Worm (Caenorhabditis elegans): ENCODE results near the gene srsy-2.

Gene srsy-2

ce11 chrII:6222558-6222957, 4.3 kb downstream of the srsy-2 start, which contains the start of gene C30B5.6:
Gene C30B5.6 (minus strand): TSS chrII:6222658.
- TF ChIP-seq nhr-2 (tag; optimal IDR thresholded peaks at IDR 0.05), result no peak
- TF ChIP-seq lsy-2 (tag; optimal IDR thresholded peaks at IDR 0.05), result no peak
- no peak for TF ChIP-seq lin-13 (tag; optimal IDR thresholded peaks at IDR 0.05)
- TF ChIP-seq bed-3 (GFP tag; optimal IDR thresholded peaks at IDR 0.05), result no peak
- TF ChIP-seq ceh-43 (GFP tag; optimal IDR thresholded peaks at IDR 0.05), result no peak
- TF ChIP-seq pha-4 (tag; optimal IDR thresholded peaks at IDR 0.05), result no peak
- TF ChIP-seq elt-1 (tag; optimal IDR thresholded peaks at IDR 0.05; ENCODE audit: borderline replicate concordance, insufficient read depth), result no peak
- TF ChIP-seq lin-32 (GFP tag; optimal IDR thresholded peaks at IDR 0.05), result no peak
- TF ChIP-seq elt-3 (tag; optimal IDR thresholded peaks at IDR 0.05), result no peak
- no peak for TF ChIP-seq drap-1 (GFP tag; optimal IDR thresholded peaks at IDR 0.05)
- TF ChIP-seq cnd-1 (tag; optimal IDR thresholded peaks at IDR 0.05), result no peak
- TF ChIP-seq sem-2 (GFP tag; optimal IDR thresholded peaks at IDR 0.05), result no peak
- TF ChIP-seq flh-1 (GFP tag; optimal IDR thresholded peaks at IDR 0.05), result no peak
- TF ChIP-seq nhr-76 (tag; optimal IDR thresholded peaks at IDR 0.05), result no peak
- no peak for TF ChIP-seq nhr-28 (tag; optimal IDR thresholded peaks at IDR 0.05)
- TF ChIP-seq ceh-39 (tag; optimal IDR thresholded peaks at IDR 0.05), result no peak
- TF ChIP-seq mep-1 (tag; optimal IDR thresholded peaks at IDR 0.05), result no peak
- TF ChIP-seq nhr-12 (tag; optimal IDR thresholded peaks at IDR 0.05), result no peak
- TF ChIP-seq blmp-1 (tag; optimal IDR thresholded peaks at IDR 0.05), result no peak
- TF ChIP-seq unc-120 (tag; optimal IDR thresholded peaks at IDR 0.05; ENCODE audit: poor library complexity, severe bottlenecking), result no peak

- TF ChIP-seq ceh-83 (GFP tag; optimal IDR thresholded peaks at IDR 0.05) (no peak), unc-120 (tag; optimal IDR thresholded peaks at IDR 0.05; ENCODE audit: poor library complexity, severe bottlenecking) (no peak), lin-32 (GFP tag; optimal IDR thresholded peaks at IDR 0.05) (no peak), ceh-39 (tag; optimal IDR thresholded peaks at IDR 0.05) (no peak), unc-62 (GFP tag; optimal IDR thresholded peaks at IDR 0.05) (no peak)
Measured at ce11 chrII:6221470-6221869, 5.4 kb downstream of the srsy-2 start.

DNA sequence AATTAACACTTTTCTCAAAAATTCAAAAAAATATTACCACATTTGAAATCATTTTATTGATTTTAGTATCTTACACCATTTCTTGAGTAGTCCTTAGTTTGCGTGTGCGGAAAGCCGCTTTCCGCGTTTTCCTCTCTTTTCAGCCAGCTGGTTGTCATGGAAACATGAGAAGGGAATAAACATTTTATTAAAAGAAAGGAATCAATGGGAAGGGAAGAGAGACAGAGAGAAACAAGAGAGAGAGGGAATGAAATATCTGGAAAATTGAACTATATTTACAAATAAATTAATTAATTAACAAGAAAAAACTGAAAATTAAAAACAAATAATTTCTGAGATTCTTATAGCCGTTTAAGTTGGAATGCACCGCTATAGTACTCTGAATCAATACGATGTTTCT, 7.5 kb downstream of the srsy-2 start, which contains the start of gene mks-2:
Gene mks-2 (minus strand): TSS at position 101 of the 400 bp plus-strand sequence.
- TF ChIP-seq ztf-11 (tag; optimal IDR thresholded peaks at IDR 0.05) (no peak), lin-32 (GFP tag; optimal IDR thresholded peaks at IDR 0.05) (no peak), flh-1 (GFP tag; optimal IDR thresholded peaks at IDR 0.05) (no peak), ceh-83 (GFP tag; optimal IDR thresholded peaks at IDR 0.05) (no peak), elt-3 (tag; optimal IDR thresholded peaks at IDR 0.05) (no peak), lin-13 (tag; optimal IDR thresholded peaks at IDR 0.05) (no peak)

- TF ChIP-seq elt-1 (tag; optimal IDR thresholded peaks at IDR 0.05; ENCODE audit: borderline replicate concordance, insufficient read depth) (no peak), ces-1 (GFP tag; optimal IDR thresholded peaks at IDR 0.05) (no peak), ztf-11 (tag; optimal IDR thresholded peaks at IDR 0.05) (no peak), hlh-1 (tag; optimal IDR thresholded peaks at IDR 0.05) (no peak), mep-1 (tag; optimal IDR thresholded peaks at IDR 0.05) (no peak), snpc-4 (tag; optimal IDR thresholded peaks at IDR 0.05) (no peak)
Measured at ce11 chrII:6208116-6208515, 18.8 kb downstream of the srsy-2 start, which contains the start of gene daf-37. Gene daf-37 (minus strand): TSS chrII:6208216.

DNA sequence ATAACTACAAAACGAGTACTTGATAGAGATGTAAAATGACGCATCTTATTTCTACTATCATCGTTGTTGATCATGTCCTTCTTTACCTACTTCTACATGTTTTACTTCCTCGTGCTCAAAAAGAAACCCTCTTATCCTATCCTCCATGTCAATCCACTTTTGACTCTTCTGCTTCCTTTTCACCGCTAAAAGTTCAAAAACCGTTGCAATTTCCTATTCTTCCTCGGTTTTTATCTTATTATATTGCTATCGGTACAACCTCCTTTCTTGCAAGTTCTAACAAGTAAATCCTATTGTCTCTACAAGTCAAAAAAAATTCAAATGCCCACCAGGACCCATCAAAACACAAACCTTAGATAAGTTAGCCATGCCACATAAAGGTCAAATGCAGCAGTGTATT, 19.6 kb downstream of the srsy-2 start:
- TF ChIP-seq sptf-1 (tag; optimal IDR thresholded peaks at IDR 0.05) (no peak), nhr-237 (tag; optimal IDR thresholded peaks at IDR 0.05) (no peak), elt-3 (tag; optimal IDR thresholded peaks at IDR 0.05) (no peak), lin-32 (GFP tag; optimal IDR thresholded peaks at IDR 0.05) (no peak), flh-1 (GFP tag; optimal IDR thresholded peaks at IDR 0.05) (no peak), nhr-28 (tag; optimal IDR thresholded peaks at IDR 0.05) (no peak), nhr-12 (tag; optimal IDR thresholded peaks at IDR 0.05) (no peak), unc-120 (tag; optimal IDR thresholded peaks at IDR 0.05; ENCODE audit: poor library complexity, severe bottlenecking) (no peak), ces-1 (GFP tag; optimal IDR thresholded peaks at IDR 0.05) (no peak), unc-62 (GFP tag; optimal IDR thresholded peaks at IDR 0.05) (no peak), mls-2 (tag; optimal IDR thresholded peaks at IDR 0.05) (no peak), drap-1 (GFP tag; optimal IDR thresholded peaks at IDR 0.05) (no peak), ztf-11 (tag; optimal IDR thresholded peaks at IDR 0.05) (no peak), elt-1 (tag; optimal IDR thresholded peaks at IDR 0.05; ENCODE audit: borderline replicate concordance, insufficient read depth) (no peak)

- no peak for TF ChIP-seq nhr-2 (tag; optimal IDR thresholded peaks at IDR 0.05)
- no peak for TF ChIP-seq lsy-2 (tag; optimal IDR thresholded peaks at IDR 0.05)
- no peak for TF ChIP-seq lin-13 (tag; optimal IDR thresholded peaks at IDR 0.05)
- TF ChIP-seq nhr-76 (tag; optimal IDR thresholded peaks at IDR 0.05), result no peak
- no peak for TF ChIP-seq snpc-4 (tag; optimal IDR thresholded peaks at IDR 0.05)
- TF ChIP-seq ceh-43 (GFP tag; optimal IDR thresholded peaks at IDR 0.05), result no peak
- no peak for TF ChIP-seq ham-2 (GFP tag; optimal IDR thresholded peaks at IDR 0.05)
Measured at ce11 chrII:6202910-6203309, 24.0 kb downstream of the srsy-2 start, which contains the start of gene C30B5.17. Gene C30B5.17 (minus strand): TSS chrII:6203010.
